Fruit fly (Drosophila melanogaster) whole organism, embryonic: Measurements from ENCODE around the gene SIDL.
A peak's percentile ranks its signal among the peaks of the same experiment; 100 is the strongest.

ENCODE experiments used
- Abd-B ChIP-seq: fragments of 200-800 bp; sonication (Bioruptor generic); optimal IDR thresholded peaks from 2 replicates; lab custom pipeline; 2018; ENCODE audit warnings: missing biosample characterization, mild to moderate bottlenecking, missing genetic modification characterization, moderate library complexity
- Awh ChIP-seq: fragments of 200-800 bp; sonication (Bioruptor generic); IDR thresholded peaks from 2 replicates; pipeline ENCODE4, ENCODE4 v1.3.6; 2022; ENCODE audit warnings: missing biosample characterization, missing genetic modification characterization
- B-H1 ChIP-seq: fragments of 200-800 bp; sonication (Bioruptor generic); IDR thresholded peaks from 3 replicates; pipeline ENCODE4 v1.3.6; 2022; ENCODE audit warnings: missing biosample characterization, missing genetic modification characterization
- BEAF-32 ChIP-seq: fragments of 200-800 bp; sonication (Bioruptor generic); optimal IDR thresholded peaks from 3 replicates; lab custom pipeline; 2017; ENCODE audit warnings: missing biosample characterization, missing genetic modification characterization, mild to moderate bottlenecking, moderate library complexity, missing genetic modification reagents
- BtbVII ChIP-seq: fragments of 200-800 bp; sonication (Bioruptor generic); optimal IDR thresholded peaks from 3 replicates; lab custom pipeline; 2017; ENCODE audit warnings: missing biosample characterization, mild to moderate bottlenecking, missing genetic modification characterization
- CG10209 ChIP-seq: fragments of 200-800 bp; sonication (Bioruptor generic); optimal IDR thresholded peaks from 3 replicates; lab custom pipeline; 2017; ENCODE audit warnings: missing biosample characterization, mild to moderate bottlenecking, missing genetic modification characterization, missing genetic modification reagents
- CG11085 ChIP-seq: fragments of 200-800 bp; sonication (Bioruptor generic); IDR thresholded peaks from 2 replicates; pipeline ENCODE4 v1.3.6; 2022; ENCODE audit warnings: missing biosample characterization, missing genetic modification characterization
- CG12942 ChIP-seq: fragments of 200-800 bp; sonication (Bioruptor generic); optimal IDR thresholded peaks from 3 replicates; lab custom pipeline; 2016; ENCODE audit warnings: missing biosample characterization, missing genetic modification characterization
- CG16813 ChIP-seq: fragments of 200-800 bp; sonication (Bioruptor generic); IDR thresholded peaks from 3 replicates; pipeline ENCODE4 v1.3.6; 2022; ENCODE audit warnings: missing biosample characterization, missing genetic modification characterization; ENCODE audit not compliant: partially characterized antibody
- CG16815 ChIP-seq: fragments of 200-800 bp; sonication (Bioruptor generic); optimal IDR thresholded peaks from 3 replicates; lab custom pipeline; 2017; ENCODE audit warnings: missing biosample characterization, mild to moderate bottlenecking, missing genetic modification characterization
- CG17361 ChIP-seq: fragments of 200-800 bp; sonication (Bioruptor generic); IDR thresholded peaks from 3 replicates; pipeline ENCODE4 v1.3.6; 2022; ENCODE audit warnings: missing biosample characterization, missing genetic modification characterization
- CG18764 ChIP-seq: fragments of 200-800 bp; sonication (Bioruptor generic); optimal IDR thresholded peaks from 3 replicates; lab custom pipeline; 2016; ENCODE audit warnings: missing biosample characterization, missing genetic modification characterization
- CG2889 ChIP-seq: fragments of 200-800 bp; sonication (Bioruptor generic); IDR thresholded peaks from 3 replicates; pipeline ENCODE4 v1.3.6; 2022; ENCODE audit warnings: missing biosample characterization, missing genetic modification characterization
- CG30431 ChIP-seq: fragments of 200-800 bp; sonication (Bioruptor generic); optimal IDR thresholded peaks from 2 replicates; lab custom pipeline; 2017; ENCODE audit warnings: missing biosample characterization, missing genetic modification characterization
- CG3065 ChIP-seq: fragments of 200-800 bp; sonication (Bioruptor generic); optimal IDR thresholded peaks from 2 replicates; lab custom pipeline; 2016; ENCODE audit warnings: missing biosample characterization, missing genetic modification characterization
- CG3163 ChIP-seq: fragments of 200-800 bp; sonication (Bioruptor generic); optimal IDR thresholded peaks from 3 replicates; lab custom pipeline; 2016; ENCODE audit warnings: missing biosample characterization, missing genetic modification characterization
- CG32772 ChIP-seq: fragments of 200-800 bp; sonication (Bioruptor generic); IDR thresholded peaks from 2 replicates; pipeline ENCODE4 v1.3.6; 2022; ENCODE audit warnings: missing biosample characterization, missing genetic modification characterization
- CG4404 ChIP-seq: fragments of 200-800 bp; sonication (Bioruptor generic); IDR thresholded peaks from 2 replicates; pipeline ENCODE4 v1.3.6; 2022; ENCODE audit warnings: missing biosample characterization, missing genetic modification characterization
- CG4854 ChIP-seq: fragments of 200-800 bp; sonication (Bioruptor generic); optimal IDR thresholded peaks from 2 replicates; lab custom pipeline; 2016; ENCODE audit warnings: missing biosample characterization, missing genetic modification characterization, inconsistent platforms
- CG6689 ChIP-seq: fragments of 200-800 bp; sonication (Bioruptor generic); IDR thresholded peaks from 2 replicates; pipeline ENCODE4 v1.3.6; 2022; ENCODE audit warnings: missing biosample characterization, missing genetic modification characterization
- CG6791 ChIP-seq: fragments of 200-800 bp; sonication (Bioruptor generic); IDR thresholded peaks from 3 replicates; pipeline ENCODE4 v1.3.6; 2022; ENCODE audit warnings: missing biosample characterization, missing genetic modification characterization; ENCODE audit not compliant: partially characterized antibody
- CG8944 ChIP-seq: fragments of 200-800 bp; sonication (Bioruptor generic); optimal IDR thresholded peaks from 3 replicates; lab custom pipeline; 2016; ENCODE audit warnings: missing biosample characterization, missing genetic modification characterization
- CG9876 ChIP-seq: fragments of 200-800 bp; sonication (Bioruptor generic); optimal IDR thresholded peaks from 2 replicates; lab custom pipeline; 2016; ENCODE audit warnings: missing biosample characterization, missing genetic modification characterization
- D19A ChIP-seq: fragments of 200-800 bp; optimal IDR thresholded peaks from 3 replicates; lab custom pipeline; 2019; ENCODE audit warnings: missing biosample characterization, mild to moderate bottlenecking, missing genetic modification characterization, moderate library complexity
- Dfd ChIP-seq, 2 experiments: fragments of >200 bp; optimal IDR thresholded peaks; 2 replicates each; lab custom pipeline; 2017; ENCODE audit warnings: missing biosample characterization in 2 of 2, missing genetic modification characterization in 2 of 2
- HHEX ChIP-seq: fragments of 200-800 bp; sonication (Bioruptor generic); optimal IDR thresholded peaks from 3 replicates; lab custom pipeline; 2017; ENCODE audit warnings: missing biosample characterization, mild to moderate bottlenecking, missing genetic modification characterization, missing genetic modification reagents
- Hey ChIP-seq: fragments of 200-800 bp; sonication (Bioruptor generic); optimal IDR thresholded peaks from 3 replicates; lab custom pipeline; 2018; ENCODE audit warnings: missing biosample characterization, mild to moderate bottlenecking, missing genetic modification characterization
- Hr39 ChIP-seq: fragments of >200 bp; optimal IDR thresholded peaks from 2 replicates; lab custom pipeline; 2017
- Hsf ChIP-seq: fragments of 200-800 bp; sonication (Bioruptor generic); optimal IDR thresholded peaks from 3 replicates; lab custom pipeline; 2016; ENCODE audit warnings: missing biosample characterization, missing genetic modification characterization
- Optix ChIP-seq: fragments of 200-800 bp; sonication (Bioruptor generic); IDR thresholded peaks from 3 replicates; pipeline ENCODE4 v1.3.6; 2022; ENCODE audit warnings: missing biosample characterization, missing genetic modification characterization
- amos ChIP-seq: fragments of 200-800 bp; sonication (Bioruptor generic); IDR thresholded peaks from 2 replicates; pipeline ENCODE4 v1.3.6; 2022; ENCODE audit warnings: missing biosample characterization, missing genetic modification characterization; ENCODE audit not compliant: partially characterized antibody
- ato ChIP-seq: fragments of 200-800 bp; sonication (Bioruptor generic); IDR thresholded peaks from 2 replicates; pipeline ENCODE4 v1.3.6; 2022; ENCODE audit warnings: missing biosample characterization, missing genetic modification characterization; ENCODE audit not compliant: partially characterized antibody
- bbx ChIP-seq: fragments of 200-800 bp; sonication (Bioruptor generic); IDR thresholded peaks from 2 replicates; pipeline ENCODE4 v1.3.6; 2022; ENCODE audit warnings: missing biosample characterization, missing genetic modification characterization; ENCODE audit not compliant: partially characterized antibody
- cg ChIP-seq: fragments of 200-800 bp; sonication (Bioruptor generic); optimal IDR thresholded peaks from 3 replicates; lab custom pipeline; 2019; ENCODE audit warnings: missing biosample characterization, mild to moderate bottlenecking, missing genetic modification characterization, moderate library complexity
- crol ChIP-seq: fragments of 200-800 bp; sonication (Bioruptor generic); IDR thresholded peaks from 2 replicates; pipeline ENCODE4 v1.3.6; 2022; ENCODE audit warnings: missing biosample characterization, missing genetic modification characterization
- gcm2 ChIP-seq: fragments of 200-800 bp; sonication (Bioruptor generic); optimal IDR thresholded peaks from 2 replicates; lab custom pipeline; 2016; ENCODE audit warnings: missing biosample characterization, missing genetic modification characterization
- grau ChIP-seq: fragments of 200-800 bp; optimal IDR thresholded peaks from 3 replicates; lab custom pipeline; 2019; ENCODE audit warnings: missing biosample characterization, mild to moderate bottlenecking, missing genetic modification characterization, moderate library complexity
- gsb ChIP-seq: fragments of 200-800 bp; sonication (Bioruptor generic); IDR thresholded peaks from 2 replicates; pipeline ENCODE4 v1.3.6; 2022; ENCODE audit warnings: missing biosample characterization, missing genetic modification characterization
- gt ChIP-seq: fragments of 200-800 bp; sonication (Bioruptor generic); IDR thresholded peaks from 2 replicates; pipeline ENCODE4 v1.3.6; 2022; ENCODE audit warnings: missing biosample characterization, missing genetic modification characterization
- lilli ChIP-seq: fragments of 200-800 bp; sonication (Bioruptor generic); optimal IDR thresholded peaks from 3 replicates; lab custom pipeline; 2016; ENCODE audit warnings: missing biosample characterization, missing genetic modification characterization
- nau ChIP-seq: fragments of 200-800 bp; sonication (Bioruptor generic); optimal IDR thresholded peaks from 3 replicates; lab custom pipeline; 2017; ENCODE audit warnings: missing biosample characterization, mild to moderate bottlenecking, missing genetic modification characterization, missing genetic modification reagents
- oc ChIP-seq: fragments of 200-800 bp; sonication (Bioruptor generic); optimal IDR thresholded peaks from 2 replicates; lab custom pipeline; 2018; ENCODE audit warnings: missing biosample characterization, mild to moderate bottlenecking, missing genetic modification characterization, moderate library complexity
- odd ChIP-seq: fragments of 200-800 bp; sonication (Bioruptor generic); optimal IDR thresholded peaks from 2 replicates; lab custom pipeline; 2017; ENCODE audit warnings: missing biosample characterization, mild to moderate bottlenecking, missing genetic modification characterization
- phol ChIP-seq: fragments of 200-800 bp; sonication (Bioruptor generic); optimal IDR thresholded peaks from 3 replicates; lab custom pipeline; 2018; ENCODE audit warnings: missing biosample characterization, mild to moderate bottlenecking, missing genetic modification characterization, moderate library complexity
- sc ChIP-seq, 3 experiments: fragments of >200 bp in 2 of 3; fragments of 200-800 bp in 1 of 3; sonication (Bioruptor generic) in 1 of 3; optimal IDR thresholded peaks; 2 replicates in 2 of 3; 3 replicates in 1 of 3; lab custom pipeline; 2017; ENCODE audit warnings: mild to moderate bottlenecking in 1 of 3, missing biosample characterization in 1 of 3, missing genetic modification characterization in 1 of 3, missing genetic modification reagents in 1 of 3
- ssp ChIP-seq: fragments of 200-800 bp; sonication (Bioruptor generic); IDR thresholded peaks from 2 replicates; pipeline ENCODE4 v1.3.6; 2022; ENCODE audit warnings: missing biosample characterization, missing genetic modification characterization
- toy ChIP-seq: fragments of 200-800 bp; sonication (Bioruptor generic); IDR thresholded peaks from 2 replicates; pipeline ENCODE4 v1.3.6; 2022; ENCODE audit warnings: missing biosample characterization, missing genetic modification characterization
- vvl ChIP-seq: fragments of 200-800 bp; sonication (Bioruptor generic); IDR thresholded peaks from 2 replicates; pipeline ENCODE4 v1.3.6; 2022; ENCODE audit warnings: missing biosample characterization, missing genetic modification characterization
- zf30C ChIP-seq: fragments of 200-800 bp; sonication (Bioruptor generic); optimal IDR thresholded peaks from 3 replicates; lab custom pipeline; 2018; ENCODE audit warnings: missing biosample characterization, mild to moderate bottlenecking, missing genetic modification characterization

SIDL gene

dm6 chr3R:15262710-15263672, 44.3 kb upstream of the SIDL start, which contains the start of the genes eIF2gamma and Set (continued):
- TF ChIP-seq CG4854 (no peak), Abd-B (GFP tag; lab: Kevin White, UChicago) (no peak), Hsf (GFP tag; lab: Kevin White, UChicago) (peak; percentile 19), odd (GFP tag; lab: Kevin White, UChicago) (no peak), sc (optimal IDR thresholded peaks at IDR 0.05; lab: Kevin White, UChicago) (no peak), sc (GFP tag; optimal IDR thresholded peaks at IDR 0.05; lab: Kevin White, UChicago) (no peak), bbx (GFP tag; lab: Robert Waterston, UW) (peak; percentile 99), CG16813 (GFP tag; lab: Robert Waterston, UW) (peak; percentile 98), gcm2 (GFP tag; lab: Kevin White, UChicago) (no peak), CG6791 (GFP tag; lab: Robert Waterston, UW) (peak; percentile 99), BEAF-32 (GFP tag; lab: Kevin White, UChicago) (peak; percentile 97), CG16815 (no peak), nau (GFP tag; lab: Kevin White, UChicago) (no peak), HHEX (GFP tag; lab: Kevin White, UChicago) (no peak), oc (tag; lab: Kevin White, UChicago) (no peak), grau (tag; lab: Kevin White, UChicago) (no peak), CG12942 (GFP tag; lab: Kevin White, UChicago) (no peak), BtbVII (GFP tag; lab: Kevin White, UChicago) (no peak), CG2889 (no peak), CG3163 (GFP tag; lab: Kevin White, UChicago) (peak; percentile 9), CG8944 (GFP tag; lab: Kevin White, UChicago) (peak; percentile 25), ssp (peak; percentile 52), ato (peak; percentile 99), phol (tag; lab: Kevin White, UChicago) (peak; percentile 62), CG17361 (GFP tag; lab: Robert Waterston, UW) (no peak), Hey (no peak), CG6689 (GFP tag; lab: Robert Waterston, UW) (no peak), gt (GFP tag; lab: Robert Waterston, UW) (no peak), lilli (GFP tag; lab: Kevin White, UChicago) (peak; percentile 63), B-H1 (GFP tag; lab: Robert Waterston, UW) (no peak), CG30431 (GFP tag; lab: Kevin White, UChicago) (no peak), cg (GFP tag; lab: Kevin White, UChicago) (no peak), CG10209 (GFP tag; lab: Kevin White, UChicago) (no peak), CG4404 (GFP tag; lab: Robert Waterston, UW) (no peak), CG32772 (GFP tag; lab: Robert Waterston, UW) (no peak), amos (peak; percentile 99), Dfd (GFP tag; optimal IDR thresholded peaks at IDR 0.05; lab: Kevin White, UChicago) (no peak), CG11085 (GFP tag; lab: Robert Waterston, UW) (no peak), vvl (GFP tag; lab: Robert Waterston, UW) (peak; percentile 52), zf30C (GFP tag; lab: Kevin White, UChicago) (no peak), CG9876 (GFP tag; lab: Kevin White, UChicago) (no peak), toy (GFP tag; lab: Robert Waterston, UW) (no peak), Optix (GFP tag; lab: Robert Waterston, UW) (no peak), crol (GFP tag; lab: Robert Waterston, UW) (peak; percentile 61), Hr39 (no peak), CG18764 (GFP tag; lab: Kevin White, UChicago) (no peak), CG3065 (GFP tag; lab: Kevin White, UChicago) (peak; percentile 30), D19A (no peak), Awh (0 out of 2 replicates have a peak, but pooled peaks have one; percentile 7), gsb (GFP tag; lab: Robert Waterston, UW) (no peak)
